Worm (Caenorhabditis elegans) whole organism, young adult: Measurements from ENCODE around the gene aat-4.

ENCODE experiments used
- B0261.1 ChIP-seq: sonication (generic microtip); optimal IDR thresholded peaks from 2 replicates; lab custom pipeline; 2016; ENCODE audit warnings: mild to moderate bottlenecking, missing genetic modification characterization, moderate library complexity, missing compliant biosample characterization
- F22D6.2 ChIP-seq: sonication (generic microtip); optimal IDR thresholded peaks from 2 replicates; lab custom pipeline; 2016; ENCODE audit warnings: mild to moderate bottlenecking, missing genetic modification characterization, missing compliant biosample characterization
- F33H1.4 ChIP-seq: fragments of 200-800 bp; sonication (Bioruptor generic); IDR thresholded peaks from 2 replicates; pipeline ENCODE4 v1.3.6; 2022; ENCODE audit warnings: missing genetic modification reagents, missing genetic modification characterization, missing compliant biosample characterization
- F49E8.2 ChIP-seq: sonication (generic microtip); optimal IDR thresholded peaks from 3 replicates; lab custom pipeline; 2017; ENCODE audit warnings: missing genetic modification characterization, mild to moderate bottlenecking, missing compliant biosample characterization, antibody characterized with exemption, moderate library complexity; ENCODE audit not compliant: insufficient read depth
- F52B5.7 ChIP-seq: sonication (generic microtip); optimal IDR thresholded peaks from 2 replicates; lab custom pipeline; 2016; ENCODE audit warnings: mild to moderate bottlenecking, missing genetic modification characterization, missing compliant biosample characterization
- F55B11.4 ChIP-seq: sonication (generic microtip); optimal IDR thresholded peaks from 2 replicates; lab custom pipeline; 2016; ENCODE audit warnings: missing compliant biosample characterization, missing genetic modification characterization, borderline replicate concordance; ENCODE audit not compliant: insufficient read depth
- Y53G8AR.9 ChIP-seq: fragments of 200-800 bp; sonication (Bioruptor generic); conservative IDR thresholded peaks from 2 replicates; pipeline ENCODE4 v1.3.6; 2022; ENCODE audit warnings: missing genetic modification reagents, missing genetic modification characterization, missing compliant biosample characterization
- Y95B8A.8 ChIP-seq: fragments of 200-800 bp; sonication (Bioruptor generic); IDR thresholded peaks from 2 replicates; pipeline ENCODE4 v1.3.6; 2022; ENCODE audit warnings: missing genetic modification reagents, missing genetic modification characterization, missing compliant biosample characterization
- ZK185.1 ChIP-seq: sonication (generic microtip); optimal IDR thresholded peaks from 2 replicates; lab custom pipeline; 2016; ENCODE audit warnings: mild to moderate bottlenecking, missing genetic modification characterization, missing compliant biosample characterization; ENCODE audit not compliant: poor library complexity, severe bottlenecking
- ama-1 ChIP-seq, 3 experiments: fragments of 150-350 bp in 1 of 3; sonication (generic microtip) in 2 of 3; optimal IDR thresholded peaks; 2 replicates each; lab custom pipeline; 2014 to 2018; ENCODE audit warnings: missing biosample characterization in 2 of 3, missing genetic modification characterization in 2 of 3, missing genetic modification reagents in 2 of 3
- aptf-3 ChIP-seq: fragments of 200-800 bp; sonication (Bioruptor generic); IDR thresholded peaks from 2 replicates; pipeline ENCODE4 v1.3.6; 2022; ENCODE audit warnings: missing genetic modification characterization, missing compliant biosample characterization
- atf-7 ChIP-seq: sonication (generic microtip); optimal IDR thresholded peaks from 2 replicates; lab custom pipeline; 2017; ENCODE audit warnings: mild to moderate bottlenecking, missing genetic modification characterization, missing compliant biosample characterization
- athp-1 ChIP-seq: sonication (generic microtip); optimal IDR thresholded peaks from 2 replicates; lab custom pipeline; 2017; ENCODE audit warnings: mild to moderate bottlenecking, missing genetic modification characterization, missing compliant biosample characterization
- attf-5 ChIP-seq: fragments of 200-800 bp; sonication (Bioruptor generic); optimal IDR thresholded peaks from 2 replicates; lab custom pipeline; 2018; ENCODE audit warnings: mild to moderate bottlenecking, missing genetic modification characterization, missing compliant biosample characterization
- bed-1 ChIP-seq: fragments of 200-800 bp; sonication (Bioruptor generic); IDR thresholded peaks from 2 replicates; pipeline ENCODE4 v1.3.6; 2022; ENCODE audit warnings: missing genetic modification reagents, missing genetic modification characterization, missing compliant biosample characterization
- ceh-100 ChIP-seq: fragments of 200-800 bp; sonication (Bioruptor generic); IDR thresholded peaks from 2 replicates; pipeline ENCODE4 v1.3.6; 2022; ENCODE audit warnings: missing genetic modification reagents, missing genetic modification characterization, missing compliant biosample characterization
- ceh-27 ChIP-seq: fragments of 200-800 bp; sonication (Bioruptor generic); optimal IDR thresholded peaks from 2 replicates; lab custom pipeline; 2018; ENCODE audit warnings: mild to moderate bottlenecking, missing genetic modification characterization, moderate library complexity, missing compliant biosample characterization
- ceh-40 ChIP-seq: fragments of 200-800 bp; sonication (Bioruptor generic); IDR thresholded peaks from 2 replicates; pipeline ENCODE4 v1.3.6; 2022; ENCODE audit warnings: missing genetic modification characterization, missing compliant biosample characterization
- dox-1 ChIP-seq: fragments of 200-800 bp; sonication (Bioruptor generic); IDR thresholded peaks from 2 replicates; pipeline ENCODE4 v1.3.6; 2022; ENCODE audit warnings: missing genetic modification reagents, missing genetic modification characterization, missing compliant biosample characterization
- efl-1 ChIP-seq: fragments of 150-350 bp; optimal IDR thresholded peaks from 2 replicates; lab custom pipeline; 2014; ENCODE audit warnings: missing biosample characterization, missing genetic modification reagents, missing genetic modification characterization
- egl-44 ChIP-seq: fragments of 200-800 bp; sonication (Bioruptor generic); IDR thresholded peaks from 2 replicates; pipeline ENCODE4 v1.3.6; 2022; ENCODE audit warnings: missing genetic modification reagents, missing genetic modification characterization, missing compliant biosample characterization
- egrh-3 ChIP-seq: fragments of 200-800 bp; sonication (Bioruptor generic); IDR thresholded peaks from 2 replicates; pipeline ENCODE4 v1.3.6; 2022; ENCODE audit warnings: missing genetic modification reagents, missing genetic modification characterization, missing compliant biosample characterization
- fkh-3 ChIP-seq: sonication (generic microtip); optimal IDR thresholded peaks from 2 replicates; lab custom pipeline; 2016; ENCODE audit warnings: mild to moderate bottlenecking, missing genetic modification characterization, missing compliant biosample characterization
- gei-17 ChIP-seq: fragments of 200-800 bp; sonication (Bioruptor generic); optimal IDR thresholded peaks from 2 replicates; lab custom pipeline; 2018; ENCODE audit warnings: mild to moderate bottlenecking, missing genetic modification characterization, missing compliant biosample characterization
- hmg-1.2 ChIP-seq: fragments of 200-800 bp; sonication (Bioruptor generic); IDR thresholded peaks from 2 replicates; pipeline ENCODE4 v1.3.6; 2022; ENCODE audit warnings: missing genetic modification reagents, missing genetic modification characterization, missing compliant biosample characterization
- hrde-1 ChIP-seq: sonication (generic microtip); optimal IDR thresholded peaks from 2 replicates; lab custom pipeline; 2016; ENCODE audit warnings: missing genetic modification characterization, mild to moderate bottlenecking, missing compliant biosample characterization, moderate library complexity, missing genotype, missing genetic modification reagents, borderline replicate concordance
- hsf-1 ChIP-seq: fragments of 200-800 bp; sonication (Bioruptor generic); IDR thresholded peaks from 2 replicates; pipeline ENCODE4 v1.3.6; 2022; ENCODE audit warnings: missing genetic modification reagents, missing genetic modification characterization, missing compliant biosample characterization
- lag-1 ChIP-seq: fragments of 200-800 bp; sonication (Bioruptor generic); IDR thresholded peaks from 2 replicates; pipeline ENCODE4 v1.3.6; 2022; ENCODE audit warnings: missing genetic modification reagents, missing genetic modification characterization, missing compliant biosample characterization
- lin-40 ChIP-seq: sonication (generic microtip); optimal IDR thresholded peaks from 2 replicates; lab custom pipeline; 2016; ENCODE audit warnings: missing genetic modification characterization, mild to moderate bottlenecking, missing compliant biosample characterization, missing genotype, missing genetic modification reagents
- lin-54 ChIP-seq: fragments of 200-800 bp; sonication (Bioruptor generic); optimal IDR thresholded peaks from 2 replicates; lab custom pipeline; 2018; ENCODE audit warnings: mild to moderate bottlenecking, missing genetic modification characterization, missing compliant biosample characterization
- lsl-1 ChIP-seq: fragments of 200-800 bp; sonication (Bioruptor generic); optimal IDR thresholded peaks from 2 replicates; lab custom pipeline; 2018; ENCODE audit warnings: mild to moderate bottlenecking, missing genetic modification characterization, moderate library complexity, missing compliant biosample characterization
- madf-8 ChIP-seq: fragments of 200-800 bp; sonication (Bioruptor generic); conservative IDR thresholded peaks from 2 replicates; pipeline ENCODE4 v1.3.6; 2022; ENCODE audit warnings: missing genetic modification reagents, missing genetic modification characterization, missing compliant biosample characterization
- mcd-1 ChIP-seq: fragments of 200-800 bp; sonication (Bioruptor generic); IDR thresholded peaks from 2 replicates; pipeline ENCODE4 v1.3.6; 2022; ENCODE audit warnings: missing genetic modification reagents, missing genetic modification characterization, missing compliant biosample characterization
- nfya-2 ChIP-seq: fragments of 200-800 bp; sonication (Bioruptor generic); IDR thresholded peaks from 2 replicates; pipeline ENCODE4 v1.3.6; 2022; ENCODE audit warnings: missing genetic modification reagents, missing genetic modification characterization, missing compliant biosample characterization
- nhr-90 ChIP-seq: sonication (generic microtip); optimal IDR thresholded peaks from 2 replicates; lab custom pipeline; 2016; ENCODE audit warnings: missing genotype, mild to moderate bottlenecking, missing genetic modification characterization, missing compliant biosample characterization
- pha-4 ChIP-seq: fragments of 150-350 bp; sonication (generic microtip); optimal IDR thresholded peaks from 2 replicates; lab custom pipeline; 2014; ENCODE audit warnings: missing biosample characterization, missing genetic modification reagents, missing genetic modification characterization
- rpc-1 ChIP-seq, 2 experiments: fragments of 150-350 bp in 1 of 2; sonication (generic microtip) in 1 of 2; optimal IDR thresholded peaks; 2 replicates each; lab custom pipeline; 2014 to 2018; ENCODE audit warnings: missing biosample characterization in 1 of 2, missing genetic modification characterization in 1 of 2, missing genetic modification reagents in 1 of 2, missing genotype in 1 of 2
- snpc-1.3 ChIP-seq: sonication (generic microtip); optimal IDR thresholded peaks from 2 replicates; lab custom pipeline; 2017; ENCODE audit warnings: missing genetic modification characterization, mild to moderate bottlenecking, missing compliant biosample characterization, antibody characterized with exemption, moderate library complexity, missing genotype, missing genetic modification reagents; ENCODE audit not compliant: insufficient read depth
- somi-1 ChIP-seq: fragments of 200-800 bp; sonication (Bioruptor generic); optimal IDR thresholded peaks from 2 replicates; lab custom pipeline; 2018; ENCODE audit warnings: mild to moderate bottlenecking, missing genetic modification characterization, missing compliant biosample characterization
- sptf-2 ChIP-seq: fragments of 200-800 bp; sonication (Bioruptor generic); optimal IDR thresholded peaks from 2 replicates; lab custom pipeline; 2018; ENCODE audit warnings: mild to moderate bottlenecking, missing genetic modification characterization, missing compliant biosample characterization
- unc-130 ChIP-seq: sonication (generic microtip); optimal IDR thresholded peaks from 2 replicates; lab custom pipeline; 2016; ENCODE audit warnings: missing genetic modification reagents, missing genetic modification characterization, missing compliant biosample characterization
- xnd-1 ChIP-seq: sonication (generic microtip); optimal IDR thresholded peaks from 2 replicates; lab custom pipeline; 2016; ENCODE audit warnings: missing genotype, missing genetic modification reagents, missing genetic modification characterization, missing compliant biosample characterization
- zfh-2 ChIP-seq: fragments of 200-800 bp; sonication (Bioruptor generic); conservative IDR thresholded peaks from 2 replicates; pipeline ENCODE4 v1.3.6; 2022; ENCODE audit warnings: missing genetic modification reagents, missing genetic modification characterization, missing compliant biosample characterization
- zim-3 ChIP-seq: sonication (generic microtip); optimal IDR thresholded peaks from 2 replicates; lab custom pipeline; 2017; ENCODE audit warnings: mild to moderate bottlenecking, missing genetic modification characterization, moderate library complexity, missing compliant biosample characterization
- ztf-25 ChIP-seq: fragments of 200-800 bp; sonication (Bioruptor generic); IDR thresholded peaks from 2 replicates; pipeline ENCODE4 v1.3.6; 2022; ENCODE audit warnings: missing genetic modification reagents, missing genetic modification characterization, missing compliant biosample characterization
- ztf-28 ChIP-seq: fragments of 200-800 bp; sonication (Bioruptor generic); IDR thresholded peaks from 2 replicates; pipeline ENCODE4 v1.3.6; 2022; ENCODE audit warnings: missing genetic modification reagents, missing genetic modification characterization, missing compliant biosample characterization
- ztf-6 ChIP-seq: fragments of 200-800 bp; sonication (Bioruptor generic); IDR thresholded peaks from 2 replicates; pipeline ENCODE4 v1.3.6; 2022; ENCODE audit warnings: missing genetic modification reagents, missing genetic modification characterization, missing compliant biosample characterization

aat-4 gene

ce11 chrIV:6321667-6322066, 46.1 kb upstream of the aat-4 start, which contains the start of gene Y73B6BL.29 (continued):
- TF ChIP-seq ztf-28 (GFP tag; lab: Robert Waterston, UW): 0 out of 2 replicates have a peak, but pooled peaks have one; percentile 71
- TF ChIP-seq Y53G8AR.9 (GFP tag; lab: Robert Waterston, UW): peak; percentile 84
- TF ChIP-seq ceh-40 (GFP tag; lab: Robert Waterston, UW): 0 out of 2 replicates have a peak, but pooled peaks have one; percentile 43
- no peak for TF ChIP-seq egl-44 (GFP tag; lab: Robert Waterston, UW)
- peak; percentile 65 for TF ChIP-seq atf-7 (tag; lab: Kevin White, UChicago)
- TF ChIP-seq efl-1 (GFP tag; lab: Kevin White, UChicago): peak; percentile 74
- TF ChIP-seq hmg-1.2 (GFP tag; lab: Robert Waterston, UW): peak; percentile 92
- TF ChIP-seq sptf-2 (GFP tag; lab: Kevin White, UChicago): no peak
- peak; percentile 55; the same call in 1 of the 2 replicates for TF ChIP-seq madf-8
- TF ChIP-seq ceh-100 (GFP tag; lab: Robert Waterston, UW): peak; percentile 73; the same call in 1 of the 2 replicates
- TF ChIP-seq lin-40 (tag; lab: Kevin White, UChicago): peak; percentile 85
- TF ChIP-seq hrde-1 (tag; lab: Kevin White, UChicago): no peak
- peak; percentile 39 for TF ChIP-seq attf-5
- peak; percentile 95 for TF ChIP-seq unc-130 (GFP tag; lab: Kevin White, UChicago)
- TF ChIP-seq fkh-3: no peak
- TF ChIP-seq ama-1 (optimal IDR thresholded peaks at IDR 0.05; lab: Kevin White, UChicago): no peak
- peak in 1 of 2 experiments; percentile 69 for TF ChIP-seq ama-1 (GFP tag; optimal IDR thresholded peaks at IDR 0.05; lab: Kevin White, UChicago)
- TF ChIP-seq F55B11.4: no peak
- peak; percentile 78 for TF ChIP-seq dox-1 (GFP tag; lab: Robert Waterston, UW)
- TF ChIP-seq gei-17 (GFP tag; lab: Kevin White, UChicago): peak; percentile 7
- no peak for TF ChIP-seq xnd-1 (tag; lab: Kevin White, UChicago)
- TF ChIP-seq bed-1 (GFP tag; lab: Robert Waterston, UW): 0 out of 2 replicates have a peak, but pooled peaks have one; percentile 63
- TF ChIP-seq rpc-1 (optimal IDR thresholded peaks at IDR 0.05; lab: Kevin White, UChicago): no peak
- TF ChIP-seq rpc-1 (tag; optimal IDR thresholded peaks at IDR 0.05; lab: Kevin White, UChicago): no peak
- peak; percentile 35 for TF ChIP-seq somi-1 (GFP tag; lab: Kevin White, UChicago)
- TF ChIP-seq lsl-1 (GFP tag; lab: Kevin White, UChicago): peak; percentile 55
- peak; percentile 96 for TF ChIP-seq ceh-27 (GFP tag; lab: Kevin White, UChicago)
- no peak for TF ChIP-seq nhr-90 (tag; lab: Kevin White, UChicago)
- TF ChIP-seq F52B5.7 (tag; lab: Kevin White, UChicago): peak; percentile 61
- peak; percentile 39 for TF ChIP-seq athp-1
- no peak for TF ChIP-seq nfya-2 (GFP tag; lab: Robert Waterston, UW)
- no peak for TF ChIP-seq lag-1 (GFP tag; lab: Robert Waterston, UW)
- peak; percentile 66 for TF ChIP-seq snpc-1.3 (tag; lab: Kevin White, UChicago)
- TF ChIP-seq ztf-6 (GFP tag; lab: Robert Waterston, UW): 0 out of 2 replicates have a peak, but pooled peaks have one; percentile 14
- peak; percentile 46 for TF ChIP-seq zim-3 (tag; lab: Kevin White, UChicago)
- TF ChIP-seq F22D6.2 (tag; lab: Kevin White, UChicago): peak; percentile 40
- no peak for TF ChIP-seq Y95B8A.8 (GFP tag; lab: Robert Waterston, UW)
- TF ChIP-seq zfh-2 (GFP tag; lab: Robert Waterston, UW): no peak
- TF ChIP-seq F49E8.2 (tag; lab: Kevin White, UChicago): no peak
- TF ChIP-seq aptf-3: no peak
- TF ChIP-seq hsf-1 (GFP tag; lab: Robert Waterston, UW): 0 out of 2 replicates have a peak, but pooled peaks have one; percentile 13
- TF ChIP-seq B0261.1 (tag; lab: Kevin White, UChicago): peak; percentile 12
- TF ChIP-seq F33H1.4 (GFP tag; lab: Robert Waterston, UW): peak; percentile 77
- TF ChIP-seq pha-4: no peak
- no peak for TF ChIP-seq egrh-3 (GFP tag; lab: Robert Waterston, UW)
- TF ChIP-seq ztf-25 (GFP tag; lab: Robert Waterston, UW): peak; percentile 78
- peak; percentile 97 for TF ChIP-seq ZK185.1 (tag; lab: Kevin White, UChicago)
- TF ChIP-seq mcd-1: peak; percentile 81
- peak; percentile 94 for TF ChIP-seq lin-54
